Fruit fly (Drosophila melanogaster) whole organism, pupa: Measurements from ENCODE around the gene Gos28.
A peak's percentile ranks its signal among the peaks of the same experiment; 100 is the strongest.

ENCODE experiments used
- CG10348 ChIP-seq: fragments of 200-800 bp; sonication (Bioruptor generic); IDR thresholded peaks from 2 replicates; pipeline ENCODE4 v1.3.6; 2022; ENCODE audit warnings: missing biosample characterization, missing genetic modification characterization
- CG12605 ChIP-seq: fragments of 200-800 bp; sonication (Bioruptor generic); IDR thresholded peaks from 2 replicates; pipeline ENCODE4 v1.3.6; 2022; ENCODE audit warnings: missing biosample characterization, missing genetic modification characterization
- CG13204 ChIP-seq: fragments of 200-800 bp; sonication (Bioruptor generic); optimal IDR thresholded peaks from 2 replicates; lab custom pipeline; 2018; ENCODE audit warnings: missing biosample characterization, mild to moderate bottlenecking, missing genetic modification characterization, moderate library complexity
- CG14655 ChIP-seq: fragments of 200-800 bp; sonication (Bioruptor generic); optimal IDR thresholded peaks from 3 replicates; lab custom pipeline; 2017; ENCODE audit warnings: mild to moderate bottlenecking, missing biosample characterization, missing genetic modification reagents, missing genetic modification characterization
- CG15710 ChIP-seq: fragments of 200-800 bp; sonication (Bioruptor generic); optimal IDR thresholded peaks from 2 replicates; lab custom pipeline; 2018; ENCODE audit warnings: missing biosample characterization, mild to moderate bottlenecking, missing genetic modification characterization, moderate library complexity
- CG17806 ChIP-seq: fragments of 200-800 bp; sonication (Bioruptor generic); optimal IDR thresholded peaks from 2 replicates; lab custom pipeline; 2018; ENCODE audit warnings: missing biosample characterization, mild to moderate bottlenecking, missing genetic modification characterization, moderate library complexity
- CG32121 ChIP-seq: fragments of 200-800 bp; sonication (Bioruptor generic); IDR thresholded peaks from 2 replicates; pipeline ENCODE4 v1.3.6; 2022; ENCODE audit warnings: missing biosample characterization, missing genetic modification characterization
- CG34367 ChIP-seq: fragments of 200-800 bp; sonication (Bioruptor generic); optimal IDR thresholded peaks from 2 replicates; lab custom pipeline; 2018; ENCODE audit warnings: missing biosample characterization, mild to moderate bottlenecking, missing genetic modification characterization
- CG4496 ChIP-seq: fragments of 200-800 bp; sonication (Bioruptor generic); IDR thresholded peaks from 3 replicates; pipeline ENCODE4 v1.3.6; 2022; ENCODE audit warnings: missing biosample characterization, missing genetic modification characterization
- CG8159 ChIP-seq: fragments of 200-800 bp; sonication (Bioruptor generic); optimal IDR thresholded peaks from 3 replicates; lab custom pipeline; 2018; ENCODE audit warnings: missing biosample characterization, mild to moderate bottlenecking, missing genetic modification characterization, moderate library complexity
- CG8301 ChIP-seq: fragments of 200-800 bp; sonication (Bioruptor generic); optimal IDR thresholded peaks from 2 replicates; lab custom pipeline; 2018; ENCODE audit warnings: missing biosample characterization, mild to moderate bottlenecking, missing genetic modification characterization
- CG9948 ChIP-seq: fragments of 200-800 bp; sonication (Bioruptor generic); optimal IDR thresholded peaks from 2 replicates; lab custom pipeline; 2018; ENCODE audit warnings: missing biosample characterization, mild to moderate bottlenecking, missing genetic modification characterization, moderate library complexity
- D1 ChIP-seq: fragments of 200-800 bp; sonication (Bioruptor generic); optimal IDR thresholded peaks from 2 replicates; lab custom pipeline; 2018; ENCODE audit warnings: missing biosample characterization, mild to moderate bottlenecking, missing genetic modification characterization, moderate library complexity
- EcR ChIP-seq: fragments of 200-800 bp; sonication (Bioruptor generic); optimal IDR thresholded peaks from 3 replicates; lab custom pipeline; 2019; ENCODE audit warnings: missing biosample characterization, missing genetic modification characterization, mild to moderate bottlenecking, moderate library complexity, missing genetic modification reagents
- Ets98B ChIP-seq: fragments of 200-800 bp; sonication (Bioruptor generic); IDR thresholded peaks from 2 replicates; pipeline ENCODE4 v1.3.6; 2022; ENCODE audit warnings: missing biosample characterization, missing genetic modification characterization
- Pif1A ChIP-seq: fragments of 200-800 bp; sonication (Bioruptor generic); optimal IDR thresholded peaks from 3 replicates; lab custom pipeline; 2016; ENCODE audit warnings: missing biosample characterization, missing genetic modification characterization
- Pif1B ChIP-seq: fragments of 200-800 bp; sonication (Bioruptor generic); optimal IDR thresholded peaks from 3 replicates; lab custom pipeline; 2016; ENCODE audit warnings: missing biosample characterization, missing genetic modification characterization
- Snoo ChIP-seq: fragments of 200-800 bp; sonication (Bioruptor generic); optimal IDR thresholded peaks from 3 replicates; lab custom pipeline; 2017; ENCODE audit warnings: missing biosample characterization, mild to moderate bottlenecking, missing genetic modification characterization, inconsistent platforms
- fd96Ca ChIP-seq: fragments of 200-800 bp; sonication (Bioruptor generic); IDR thresholded peaks from 3 replicates; pipeline ENCODE4 v1.3.6; 2022; ENCODE audit warnings: missing biosample characterization, missing genetic modification characterization
- gl ChIP-seq: fragments of 200-800 bp; sonication (Bioruptor generic); optimal IDR thresholded peaks from 2 replicates; lab custom pipeline; 2018; ENCODE audit warnings: missing biosample characterization, mild to moderate bottlenecking, missing genetic modification characterization
- rn ChIP-seq: fragments of 200-800 bp; sonication (Bioruptor generic); IDR thresholded peaks from 2 replicates; pipeline ENCODE4 v1.3.6; 2022; ENCODE audit warnings: missing biosample characterization, missing genetic modification characterization

Gene Gos28

DNA sequence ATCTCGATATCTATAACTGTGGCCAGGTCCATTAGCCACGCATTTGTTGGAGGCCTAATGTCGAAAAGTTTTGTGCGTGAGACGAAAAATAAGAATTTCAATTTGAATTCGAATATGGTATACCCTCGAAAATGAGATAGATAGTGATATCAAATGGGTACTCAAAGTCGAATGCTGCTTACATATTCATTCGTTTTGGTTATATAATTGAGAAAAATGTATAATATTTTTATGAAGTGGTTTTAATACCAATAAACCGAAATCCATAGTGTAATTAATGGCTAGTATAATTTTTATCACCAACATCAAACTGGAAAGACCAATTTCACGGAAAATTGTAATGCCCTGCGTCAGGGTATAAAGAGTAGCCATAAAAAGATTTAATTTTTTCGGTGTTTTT, 30.4 kb upstream of the Gos28 start:
- TF ChIP-seq CG14655 (GFP tag; lab: Kevin White, UChicago), result peak; percentile 9
- no peak for TF ChIP-seq CG13204 (GFP tag; lab: Kevin White, UChicago)
- 0 out of 2 replicates have a peak, but pooled peaks have one; percentile 22 for TF ChIP-seq CG32121
- TF ChIP-seq CG8301, result peak; percentile 11

DNA sequence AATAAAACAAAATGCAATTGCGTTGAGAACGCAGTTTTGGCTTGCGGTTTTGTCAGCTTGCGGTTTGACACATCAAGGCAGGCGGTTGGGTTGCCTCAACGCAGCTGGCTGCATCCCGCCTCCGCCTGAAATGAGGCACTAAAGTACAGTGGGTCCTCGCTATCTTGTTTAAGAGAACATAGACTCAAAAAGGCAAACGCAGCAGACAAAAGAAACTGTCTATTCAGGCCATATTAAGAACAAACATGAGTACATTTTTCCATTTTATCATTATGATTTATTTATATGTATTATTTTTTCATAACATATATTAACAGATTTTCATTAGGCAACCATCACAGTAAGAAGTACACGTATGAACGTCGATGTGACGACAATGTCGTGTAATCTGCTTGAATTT, 23.9 kb upstream of the Gos28 start:
- TF ChIP-seq CG17806 (tag; lab: Kevin White, UChicago) (peak; percentile 9), Pif1A (peak; percentile 30), CG15710 (no peak), Ets98B (GFP tag; lab: Robert Waterston, UW) (peak; percentile 64), CG12605 (GFP tag; lab: Robert Waterston, UW) (peak; percentile 27; the same call in 1 of the 2 replicates), fd96Ca (GFP tag; lab: Robert Waterston, UW) (peak; percentile 42; the same call in 1 of the 3 replicates), CG8159 (tag; lab: Kevin White, UChicago) (peak; percentile 30), CG32121 (peak; percentile 59), CG4496 (GFP tag; lab: Robert Waterston, UW) (peak; percentile 55; the same call in 1 of the 3 replicates), CG8301 (no peak)

DNA sequence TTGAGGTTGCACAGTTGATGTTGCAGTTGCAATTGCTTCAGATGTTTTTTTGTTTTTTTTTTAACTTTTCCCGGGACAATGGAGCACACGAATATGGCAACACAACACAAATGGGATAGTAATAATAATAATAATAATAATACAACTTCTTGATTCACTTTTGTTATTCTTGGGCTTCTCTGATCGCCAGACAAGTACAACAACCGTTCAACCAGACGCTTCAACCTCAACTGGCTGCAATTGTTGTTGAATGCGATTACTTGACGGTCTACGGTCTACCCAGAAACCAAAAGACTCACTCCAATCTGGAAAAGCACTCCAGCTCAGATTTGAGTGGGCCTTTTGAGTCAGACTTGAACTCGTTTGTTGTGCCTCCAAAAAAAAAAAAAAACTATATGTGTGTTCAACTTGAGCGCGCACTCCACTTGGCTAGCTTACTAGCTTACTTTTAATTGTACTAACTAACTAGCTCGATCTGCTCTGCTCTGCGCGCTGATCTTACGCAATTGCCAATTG, 22.2 kb upstream of the Gos28 start, which contains the start of gene CG14301:
TSS of gene CG14301 (minus strand) at position 216 of the 516 bp plus-strand sequence.
- TF ChIP-seq CG9948 (tag; lab: Kevin White, UChicago) (no peak), Snoo (no peak), CG15710 (no peak), CG14655 (GFP tag; lab: Kevin White, UChicago) (no peak), Pif1B (GFP tag; lab: Kevin White, UChicago) (peak; percentile 13), EcR (GFP tag; lab: Kevin White, UChicago) (no peak), CG13204 (GFP tag; lab: Kevin White, UChicago) (no peak), rn (GFP tag; lab: Robert Waterston, UW) (no peak), CG12605 (GFP tag; lab: Robert Waterston, UW) (peak; percentile 51), CG4496 (GFP tag; lab: Robert Waterston, UW) (no peak), CG34367 (tag; lab: Kevin White, UChicago) (no peak), gl (tag; lab: Kevin White, UChicago) (no peak), Pif1A (no peak), CG32121 (no peak), CG10348 (GFP tag; lab: Robert Waterston, UW) (no peak), Ets98B (GFP tag; lab: Robert Waterston, UW) (no peak; the same call in 1 of the 2 replicates)

DNA sequence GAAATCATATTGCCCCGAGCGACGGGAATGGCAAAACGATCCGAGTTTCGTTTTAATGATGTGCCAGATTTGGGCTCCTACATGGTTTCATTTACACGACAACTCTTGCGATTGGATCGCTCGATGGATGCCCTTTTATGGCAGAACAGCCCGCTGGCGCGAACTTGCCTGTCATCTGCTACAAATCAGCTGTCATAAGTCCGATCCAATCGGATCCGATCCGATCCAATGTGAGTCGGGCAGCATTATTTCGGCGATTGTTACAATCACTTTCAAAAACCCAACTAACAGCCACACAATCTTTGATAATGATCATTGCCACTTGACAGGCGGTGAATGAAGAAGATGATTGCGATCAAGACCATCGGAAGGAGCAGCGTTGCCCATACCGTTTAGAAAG, 19.9 kb upstream of the Gos28 start:
- TF ChIP-seq CG15710, result no peak
- TF ChIP-seq gl (tag; lab: Kevin White, UChicago), result no peak
- no peak for TF ChIP-seq rn (GFP tag; lab: Robert Waterston, UW)
- TF ChIP-seq CG4496 (GFP tag; lab: Robert Waterston, UW), result no peak
- TF ChIP-seq fd96Ca (GFP tag; lab: Robert Waterston, UW), result no peak
- no peak for TF ChIP-seq CG10348 (GFP tag; lab: Robert Waterston, UW)
- no peak for TF ChIP-seq CG13204 (GFP tag; lab: Kevin White, UChicago)
- TF ChIP-seq Ets98B (GFP tag; lab: Robert Waterston, UW), result no peak
- TF ChIP-seq, all 21 proteins: peak for 0

DNA sequence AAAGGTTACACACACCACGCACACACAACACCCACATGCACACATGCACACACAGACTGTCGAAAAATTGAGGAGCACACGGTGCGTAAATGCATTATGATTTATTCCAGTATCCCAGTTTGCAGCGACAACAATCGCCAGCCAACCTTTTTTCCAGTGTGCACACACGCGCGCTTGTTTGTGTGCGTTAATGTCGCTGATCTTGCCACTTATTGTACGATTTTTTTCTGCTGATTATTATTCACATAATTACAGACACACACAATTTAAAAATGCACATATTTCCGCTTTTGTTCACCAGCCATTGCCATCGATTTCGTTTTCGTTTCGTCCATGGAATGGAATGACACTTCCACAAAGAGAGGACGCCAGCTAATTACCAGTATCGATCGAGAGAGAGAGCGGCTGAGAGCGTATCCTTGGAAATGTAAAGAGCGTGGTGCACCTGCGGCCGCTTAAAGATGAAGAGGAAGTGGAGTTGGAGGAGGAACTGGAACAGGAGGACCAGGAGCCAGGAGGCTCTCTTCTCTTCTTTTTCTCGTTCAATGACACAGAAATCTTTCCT, 5.1 kb upstream of the Gos28 start:
- TF ChIP-seq EcR (GFP tag; lab: Kevin White, UChicago), result peak; percentile 98
- TF ChIP-seq CG4496 (GFP tag; lab: Robert Waterston, UW), result no peak

DNA sequence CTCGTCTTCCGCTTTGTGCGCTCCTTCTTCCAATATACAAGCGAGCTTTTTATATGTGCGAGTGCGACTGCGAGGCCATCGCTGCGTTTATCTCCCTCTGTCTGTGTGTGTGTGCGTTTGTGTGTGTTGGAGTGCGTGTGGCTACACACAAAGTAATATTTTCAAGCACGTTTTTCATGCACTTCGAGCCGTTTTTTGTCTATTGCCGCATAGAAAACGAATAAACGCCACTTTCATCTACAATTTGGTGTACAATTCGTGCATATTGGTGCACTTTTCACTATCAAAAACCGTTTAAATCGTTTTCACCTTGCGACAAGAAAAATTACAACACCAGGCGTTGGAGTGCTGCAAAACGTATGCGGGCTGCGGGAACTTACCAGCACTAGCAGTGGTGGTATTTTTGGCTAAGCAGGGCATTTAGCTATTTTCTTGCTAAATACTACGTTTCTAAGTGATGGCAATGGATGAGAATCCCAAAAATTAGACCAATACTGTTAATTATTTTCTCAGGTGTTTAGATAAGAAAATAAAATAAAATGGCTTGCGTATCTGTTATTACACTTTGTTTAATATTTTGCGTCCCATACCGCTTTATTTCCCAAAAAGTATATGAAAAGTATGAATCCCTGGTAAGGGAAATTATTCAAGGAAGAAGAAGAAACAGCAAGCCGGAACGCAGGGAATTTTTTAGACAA, 4.4 kb upstream of the Gos28 start, which contains the start of the genes CG31224 and CstF64:
TSS of gene CG31224 (minus strand) at position 365 of the 698 bp plus-strand sequence.
TSS of gene CstF64 (plus strand) at position 674 of the 698 bp plus-strand sequence.
- peak; percentile 75 for TF ChIP-seq CG8159 (tag; lab: Kevin White, UChicago)
- TF ChIP-seq rn (GFP tag; lab: Robert Waterston, UW), result peak; percentile 54; the same call in 1 of the 2 replicates
- no peak for TF ChIP-seq D1 (tag; lab: Kevin White, UChicago)
- no peak for TF ChIP-seq fd96Ca (GFP tag; lab: Robert Waterston, UW)
- peak; percentile 76 for TF ChIP-seq Ets98B (GFP tag; lab: Robert Waterston, UW)
- peak; percentile 65 for TF ChIP-seq CG8301
- TF ChIP-seq CG17806 (tag; lab: Kevin White, UChicago), result peak; percentile 76
- TF ChIP-seq CG4496 (GFP tag; lab: Robert Waterston, UW), result peak; percentile 83
- TF ChIP-seq CG9948 (tag; lab: Kevin White, UChicago), result peak; percentile 61
- peak; percentile 50; the same call in 1 of the 2 replicates for TF ChIP-seq CG10348 (GFP tag; lab: Robert Waterston, UW)
- peak; percentile 76 for TF ChIP-seq CG32121
- peak; percentile 57 for TF ChIP-seq CG34367 (tag; lab: Kevin White, UChicago)
- no peak for TF ChIP-seq CG12605 (GFP tag; lab: Robert Waterston, UW)
- peak; percentile 77 for TF ChIP-seq CG15710
- TF ChIP-seq Pif1B (GFP tag; lab: Kevin White, UChicago), result no peak
- TF ChIP-seq EcR (GFP tag; lab: Kevin White, UChicago), result peak; percentile 84
- TF ChIP-seq Snoo, result peak; percentile 71
- peak; percentile 2 for TF ChIP-seq gl (tag; lab: Kevin White, UChicago)
- no peak for TF ChIP-seq CG14655 (GFP tag; lab: Kevin White, UChicago)
- no peak for TF ChIP-seq Pif1A
- no peak for TF ChIP-seq CG13204 (GFP tag; lab: Kevin White, UChicago)
